Worm (Caenorhabditis elegans) whole organism, L4 larva: ENCODE results near the gene F20D6.9.
A peak's percentile ranks its signal among the peaks of the same experiment; 100 is the strongest.

Source experiments
- F49E8.2 ChIP-seq: sonication (generic microtip); optimal IDR thresholded peaks from 2 replicates; lab custom pipeline; 2016; ENCODE audit warnings: missing compliant biosample characterization, mild to moderate bottlenecking, missing genetic modification characterization, borderline replicate concordance
- R02D3.7 ChIP-seq: fragments of 150-350 bp; sonication (generic microtip); optimal IDR thresholded peaks from 3 replicates; lab custom pipeline; 2014; ENCODE audit warnings: missing biosample characterization, missing genetic modification characterization
- Y75B8A.6 ChIP-seq: fragments of 200-800 bp; sonication (Bioruptor generic); IDR thresholded peaks from 2 replicates; pipeline ENCODE4 v1.3.6; 2022; ENCODE audit warnings: missing genetic modification reagents, missing genetic modification characterization, missing compliant biosample characterization
- aha-1 ChIP-seq: fragments of 150-350 bp; peaks from one replicate; lab custom pipeline; 2014; ENCODE audit warnings: missing biosample characterization, missing genetic modification characterization
- ceh-20 ChIP-seq: fragments of 200-800 bp; sonication (Bioruptor generic); IDR thresholded peaks from 2 replicates; pipeline ENCODE4 v1.3.6; 2022; ENCODE audit warnings: missing genetic modification reagents, missing genetic modification characterization, missing compliant biosample characterization
- ceh-32 ChIP-seq: sonication (generic microtip); optimal IDR thresholded peaks from 2 replicates; lab custom pipeline; 2016; ENCODE audit warnings: mild to moderate bottlenecking, missing genetic modification characterization, missing compliant biosample characterization; ENCODE audit not compliant: poor library complexity
- daf-16 ChIP-seq, 3 experiments: sonication (generic microtip); optimal IDR thresholded peaks; 2 replicates each; lab custom pipeline; 2016 to 2017; ENCODE audit warnings: missing genetic modification characterization in 3 of 3, missing genetic modification reagents in 3 of 3, mild to moderate bottlenecking in 2 of 3, missing compliant biosample characterization in 2 of 3, missing biosample characterization in 1 of 3, moderate library complexity in 1 of 3
- daf-8 ChIP-seq: fragments of 200-800 bp; sonication (Bioruptor generic); IDR thresholded peaks from 2 replicates; pipeline ENCODE4 v1.3.6; 2022; ENCODE audit warnings: missing genetic modification characterization, missing compliant biosample characterization
- dmd-6 ChIP-seq: fragments of 200-800 bp; sonication (Bioruptor generic); IDR thresholded peaks from 2 replicates; pipeline ENCODE4 v1.3.6; 2022; ENCODE audit warnings: missing genetic modification reagents, missing genetic modification characterization, missing compliant biosample characterization
- fos-1 ChIP-seq: fragments of 150-350 bp; optimal IDR thresholded peaks from 2 replicates; lab custom pipeline; 2014; ENCODE audit warnings: missing biosample characterization, missing genetic modification characterization
- gei-8 ChIP-seq: fragments of 200-800 bp; sonication (Bioruptor generic); optimal IDR thresholded peaks from 2 replicates; lab custom pipeline; 2018; ENCODE audit warnings: mild to moderate bottlenecking, missing genetic modification characterization, missing compliant biosample characterization
- jun-1 ChIP-seq: fragments of 150-350 bp; optimal IDR thresholded peaks from 2 replicates; lab custom pipeline; 2014; ENCODE audit warnings: missing biosample characterization, missing genetic modification reagents, missing genetic modification characterization
- lin-13 ChIP-seq: fragments of 150-350 bp; optimal IDR thresholded peaks from 2 replicates; lab custom pipeline; 2014; ENCODE audit warnings: missing biosample characterization, missing genetic modification reagents, missing genetic modification characterization
- mdl-1 ChIP-seq, 2 experiments: fragments of 150-350 bp in 1 of 2; sonication (generic microtip) in 1 of 2; optimal IDR thresholded peaks; 2 replicates each; lab custom pipeline; 2014 to 2017; ENCODE audit warnings: missing biosample characterization in 2 of 2, missing genetic modification characterization in 2 of 2
- mes-2 ChIP-seq: sonication (generic microtip); optimal IDR thresholded peaks from 2 replicates; lab custom pipeline; 2016; ENCODE audit warnings: missing genotype, mild to moderate bottlenecking, missing genetic modification characterization, missing compliant biosample characterization; ENCODE audit not compliant: poor library complexity, severe bottlenecking
- mxl-3 ChIP-seq: fragments of 200-800 bp; sonication (Bioruptor generic); optimal IDR thresholded peaks from 2 replicates; lab custom pipeline; 2018; ENCODE audit warnings: mild to moderate bottlenecking, missing genetic modification characterization, missing compliant biosample characterization
- nhr-10 ChIP-seq: fragments of 150-350 bp; optimal IDR thresholded peaks from 2 replicates; lab custom pipeline; 2014; ENCODE audit warnings: missing biosample characterization, missing genetic modification characterization
- nhr-102 ChIP-seq: sonication (generic microtip); optimal IDR thresholded peaks from 2 replicates; lab custom pipeline; 2016; ENCODE audit warnings: mild to moderate bottlenecking, missing genetic modification characterization, moderate library complexity, missing compliant biosample characterization
- nhr-28 ChIP-seq: fragments of 150-350 bp; optimal IDR thresholded peaks from 2 replicates; lab custom pipeline; 2014; ENCODE audit warnings: missing biosample characterization, missing genetic modification characterization
- nhr-76 ChIP-seq: fragments of 150-350 bp; optimal IDR thresholded peaks from 2 replicates; lab custom pipeline; 2014; ENCODE audit warnings: missing biosample characterization, missing genetic modification characterization
- nhr-77 ChIP-seq: fragments of 150-350 bp; optimal IDR thresholded peaks from 2 replicates; lab custom pipeline; 2014; ENCODE audit warnings: missing biosample characterization, missing genetic modification characterization
- pqm-1 ChIP-seq: sonication (generic microtip); optimal IDR thresholded peaks from 2 replicates; lab custom pipeline; 2017; ENCODE audit warnings: missing biosample characterization, missing genetic modification characterization
- saeg-2 ChIP-seq: fragments of 200-800 bp; sonication (Bioruptor generic); IDR thresholded peaks from 2 replicates; pipeline ENCODE4 v1.3.6; 2022; ENCODE audit warnings: missing genetic modification reagents, missing genetic modification characterization, missing compliant biosample characterization
- spr-3 ChIP-seq: fragments of 200-800 bp; sonication (Bioruptor generic); optimal IDR thresholded peaks from 2 replicates; lab custom pipeline; 2018; ENCODE audit warnings: mild to moderate bottlenecking, missing genetic modification characterization, missing compliant biosample characterization
- unc-39 ChIP-seq: sonication (generic microtip); optimal IDR thresholded peaks from 2 replicates; lab custom pipeline; 2017; ENCODE audit warnings: missing biosample characterization, missing genetic modification characterization
- unc-62 ChIP-seq, 3 experiments: fragments of 150-350 bp in 1 of 3; sonication (generic microtip); optimal IDR thresholded peaks in 2 of 3; peaks in 1 of 3; 1 replicate in 1 of 3; 2 replicates in 2 of 3; lab custom pipeline; 2014 to 2017; ENCODE audit warnings: missing biosample characterization in 3 of 3, missing genetic modification characterization in 3 of 3, missing genetic modification reagents in 3 of 3, missing genotype in 1 of 3
- vab-7 ChIP-seq: fragments of 200-800 bp; sonication (Bioruptor generic); IDR thresholded peaks from 2 replicates; pipeline ENCODE4 v1.3.6; 2022; ENCODE audit warnings: missing genetic modification reagents, missing genetic modification characterization, missing compliant biosample characterization

The F20D6.9 gene

ce11 chrV:8169150-8169549 is 8.1 kb downstream of the F20D6.9 start:
- no peak for TF ChIP-seq nhr-102 (tag; lab: Kevin White, UChicago)
- peak; percentile 99 for TF ChIP-seq aha-1 (tag; lab: Kevin White, UChicago)

ce11 chrV:8168219-8168962 is 8.9 kb downstream of the F20D6.9 start, which contains the start of gene F20D6.8:
F20D6.8 (minus strand) TSS chrV:8168269.
- TF ChIP-seq F49E8.2 (tag; lab: Kevin White, UChicago), result no peak
- peak in 1 of 2 experiments; percentile 92 for TF ChIP-seq unc-62 (GFP tag; optimal IDR thresholded peaks at IDR 0.05 in 1 of 2; lab: Kevin White, UChicago)
- TF ChIP-seq unc-62 (tag; optimal IDR thresholded peaks at IDR 0.05; lab: Kevin White, UChicago), result no peak
- TF ChIP-seq saeg-2 (GFP tag; lab: Robert Waterston, UW), result no peak

ce11 chrV:8163199-8163598 is 14.1 kb downstream of the F20D6.9 start:
- TF ChIP-seq mes-2 (tag; lab: Kevin White, UChicago), result no peak
- no peak for TF ChIP-seq mdl-1 (tag; optimal IDR thresholded peaks at IDR 0.05; lab: Kevin White, UChicago)
- TF ChIP-seq daf-16 (GFP tag; optimal IDR thresholded peaks at IDR 0.05; lab: Kevin White, UChicago), result no peak
- peak; percentile 53 for TF ChIP-seq daf-16 (tag; optimal IDR thresholded peaks at IDR 0.05; lab: Kevin White, UChicago)
- TF ChIP-seq ceh-32, result no peak
- TF ChIP-seq Y75B8A.6, result no peak

- TF ChIP-seq pqm-1 (tag; lab: Kevin White, UChicago), result peak; percentile 48
- peak; percentile 58 for TF ChIP-seq nhr-28 (tag; lab: Kevin White, UChicago)
- TF ChIP-seq dmd-6 (GFP tag; lab: Robert Waterston, UW), result peak; percentile 67
- TF ChIP-seq daf-16 (GFP tag; optimal IDR thresholded peaks at IDR 0.05; lab: Kevin White, UChicago), result no peak
- TF ChIP-seq daf-16 (tag; optimal IDR thresholded peaks at IDR 0.05; lab: Kevin White, UChicago), result peak; percentile 70
- peak; percentile 25 for TF ChIP-seq nhr-77 (tag; lab: Kevin White, UChicago)
- no peak for TF ChIP-seq ceh-32
Measured at ce11 chrV:8161699-8162098, 15.6 kb downstream of the F20D6.9 start, which contains the start of gene F20D6.5. F20D6.5 (plus strand) TSS chrV:8161957.

ce11 chrV:8159629-8160028 is 17.6 kb downstream of the F20D6.9 start, which contains the start of gene F20D6.6:
F20D6.6 (plus strand) TSS chrV:8159929.
- TF ChIP-seq jun-1 (tag; lab: Kevin White, UChicago) (no peak), nhr-10 (no peak), vab-7 (GFP tag; lab: Robert Waterston, UW) (no peak), lin-13 (GFP tag; lab: Kevin White, UChicago) (no peak), nhr-102 (tag; lab: Kevin White, UChicago) (no peak), R02D3.7 (tag; lab: Kevin White, UChicago) (no peak), unc-39 (tag; lab: Kevin White, UChicago) (no peak), gei-8 (GFP tag; lab: Kevin White, UChicago) (no peak), ceh-20 (GFP tag; lab: Robert Waterston, UW) (no peak), mxl-3 (GFP tag; lab: Kevin White, UChicago) (no peak)

- TF ChIP-seq nhr-76 (no peak), fos-1 (tag; lab: Kevin White, UChicago) (no peak), ceh-32 (no peak), spr-3 (GFP tag; lab: Kevin White, UChicago) (no peak), daf-8 (GFP tag; lab: Robert Waterston, UW) (no peak)
- TF ChIP-seq, all 104 proteins: peak for 0
Measured at ce11 chrV:8157446-8157845, 19.8 kb downstream of the F20D6.9 start, which contains the start of gene sul-2. sul-2 (plus strand) TSS chrV:8157746.
